Fruit fly (Drosophila melanogaster): Measurements from ENCODE around the gene slp1.

The slp1 gene

DNA sequence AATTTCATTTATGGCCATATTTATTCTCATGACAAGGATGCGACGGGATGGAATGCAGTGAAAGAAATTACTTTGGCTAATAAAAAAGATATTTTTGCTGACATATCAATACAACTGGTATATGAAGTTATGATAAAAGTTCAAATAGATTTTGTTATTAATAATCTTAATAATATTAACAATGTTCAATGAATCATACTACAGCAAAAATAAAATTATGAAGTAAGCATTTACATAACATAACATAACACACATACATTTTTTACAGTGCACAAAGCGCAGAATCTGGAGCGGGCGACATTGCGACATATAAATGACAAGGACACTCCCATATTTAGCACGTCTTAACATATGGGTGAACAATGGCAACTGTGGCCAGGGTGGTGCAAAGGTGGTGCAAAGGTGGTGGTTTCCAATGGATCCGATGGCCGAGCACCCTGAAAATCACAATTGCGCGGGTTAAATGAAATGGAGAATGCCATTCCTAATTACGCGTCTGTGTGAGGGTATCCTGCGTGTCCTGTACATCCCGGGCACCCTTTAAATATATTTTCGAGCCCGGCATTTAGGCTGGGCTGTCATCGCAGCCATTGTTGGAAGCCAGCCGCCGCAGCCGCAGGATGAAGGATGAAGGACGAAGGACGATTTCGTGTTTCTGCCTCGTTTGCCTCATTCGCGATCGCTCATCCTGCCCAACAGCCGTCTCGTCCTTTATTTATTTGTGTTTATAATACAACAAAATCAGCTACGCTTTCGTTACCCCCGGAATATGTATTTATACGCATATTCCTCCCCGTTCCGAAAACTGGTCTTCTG lies 19.6 kb downstream of the slp1 start:
- TF ChIP-seq Jra (GFP tag; optimal IDR thresholded peaks at IDR 0.05), result no peak

DNA sequence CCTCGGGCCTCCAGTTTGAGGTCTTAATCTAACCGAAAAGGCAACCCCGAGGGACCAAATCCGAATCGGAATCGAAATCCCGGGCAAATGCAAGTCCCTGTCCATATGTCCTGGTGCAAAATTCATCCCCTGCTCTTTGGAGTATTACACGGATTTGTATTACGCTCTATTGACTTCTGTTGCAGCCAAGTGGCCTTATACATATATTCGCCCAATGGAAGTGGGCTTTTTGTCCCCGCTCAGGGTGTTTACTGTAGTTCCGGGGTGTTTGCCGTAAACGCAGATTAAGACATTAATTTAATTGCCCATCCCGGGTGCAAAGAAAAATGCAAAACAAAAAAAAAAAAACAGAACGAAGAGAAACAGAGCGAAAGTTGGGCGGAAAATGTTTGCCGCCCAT lies 21.0 kb downstream of the slp1 start:
- TF ChIP-seq N (GFP tag; optimal IDR thresholded peaks at IDR 0.05) (no peak), woc (GFP tag; optimal IDR thresholded peaks at IDR 0.05) (no peak)

dm6 chr2L:3847908-3848307 lies 22.4 kb downstream of the slp1 start:
- TF ChIP-seq woc (GFP tag; optimal IDR thresholded peaks at IDR 0.05) (no peak), fru (GFP tag; optimal IDR thresholded peaks at IDR 0.05) (no peak), HLH106 (tag; optimal IDR thresholded peaks at IDR 0.05) (peak; percentile 18), Vsx2 (GFP tag; optimal IDR thresholded peaks at IDR 0.05; ENCODE audit: partially characterized antibody) (no peak)

dm6 chr2L:3851308-3851707 lies 25.8 kb downstream of the slp1 start:
- TF ChIP-seq Dfd (GFP tag; optimal IDR thresholded peaks at IDR 0.05), result no peak
- TF ChIP-seq jim (GFP tag; optimal IDR thresholded peaks at IDR 0.05), result no peak
- TF ChIP-seq sage (GFP tag; optimal IDR thresholded peaks at IDR 0.05), result no peak
- TF ChIP-seq dsf (GFP tag; optimal IDR thresholded peaks at IDR 0.05; ENCODE audit: borderline replicate concordance), result no peak
- TF ChIP-seq HLH106 (tag; optimal IDR thresholded peaks at IDR 0.05), result no peak
- no peak for TF ChIP-seq Sp1 (GFP tag; optimal IDR thresholded peaks at IDR 0.05)
- no peak for TF ChIP-seq Hnf4 (GFP tag; optimal IDR thresholded peaks at IDR 0.05)
- TF ChIP-seq ey (GFP tag; optimal IDR thresholded peaks at IDR 0.05), result no peak
- TF ChIP-seq sv (GFP tag; optimal IDR thresholded peaks at IDR 0.05), result no peak
- no peak for TF ChIP-seq Abd-B (GFP tag; optimal IDR thresholded peaks at IDR 0.05)
- TF ChIP-seq dmrt93B (GFP tag; optimal IDR thresholded peaks at IDR 0.05), result no peak
- TF ChIP-seq CG32264 (GFP tag; optimal IDR thresholded peaks at IDR 0.05), result no peak
- TF ChIP-seq N (GFP tag; optimal IDR thresholded peaks at IDR 0.05), result no peak
- TF ChIP-seq fru (GFP tag; optimal IDR thresholded peaks at IDR 0.05), result no peak
- TF ChIP-seq Jra (GFP tag; optimal IDR thresholded peaks at IDR 0.05), result no peak
- TF ChIP-seq psq (GFP tag; optimal IDR thresholded peaks at IDR 0.05), result no peak
- no peak for TF ChIP-seq dl (GFP tag; optimal IDR thresholded peaks at IDR 0.05; ENCODE audit: insufficient read depth in 1 of 2, partially characterized antibody in 2 of 2)
- no peak for TF ChIP-seq brk (GFP tag; optimal IDR thresholded peaks at IDR 0.05)
- no peak for TF ChIP-seq Mio (GFP tag; optimal IDR thresholded peaks at IDR 0.05)
- no peak for TF ChIP-seq OdsH (GFP tag; optimal IDR thresholded peaks at IDR 0.05)

DNA sequence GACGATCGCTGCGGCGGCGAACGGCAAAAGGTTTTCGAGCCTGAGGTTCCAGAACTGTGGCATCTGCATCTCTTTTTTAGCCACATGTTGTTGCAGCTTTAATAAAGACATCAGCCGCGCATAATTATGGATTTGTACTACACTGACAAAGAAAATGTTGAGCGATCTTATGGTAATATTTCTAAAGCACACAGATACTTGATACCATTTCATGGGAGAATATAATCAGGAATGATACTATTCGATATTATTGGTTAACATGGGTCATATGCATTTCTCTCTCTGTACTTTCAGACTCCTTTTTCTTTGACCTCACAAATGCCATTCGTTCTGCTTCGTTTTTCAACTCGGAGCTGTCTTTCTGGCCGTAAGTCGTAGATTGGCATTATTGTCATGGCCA lies 26.6 kb downstream of the slp1 start:
- TF ChIP-seq pan (optimal IDR thresholded peaks at IDR 0.05) (no peak), CG32264 (GFP tag; optimal IDR thresholded peaks at IDR 0.05) (no peak), lola (GFP tag; optimal IDR thresholded peaks at IDR 0.05) (no peak), psq (GFP tag; optimal IDR thresholded peaks at IDR 0.05) (no peak), usp (GFP tag; optimal IDR thresholded peaks at IDR 0.05) (no peak), br (GFP tag; optimal IDR thresholded peaks at IDR 0.05) (no peak), CG9705 (GFP tag; optimal IDR thresholded peaks at IDR 0.05) (no peak), Vsx2 (GFP tag; optimal IDR thresholded peaks at IDR 0.05; ENCODE audit: partially characterized antibody) (no peak), dmrt93B (GFP tag; optimal IDR thresholded peaks at IDR 0.05) (no peak), Hr83 (GFP tag; optimal IDR thresholded peaks at IDR 0.05; ENCODE audit: poor library complexity, severe bottlenecking) (no peak), HLH106 (tag; optimal IDR thresholded peaks at IDR 0.05) (peak; percentile 36), OdsH (GFP tag; optimal IDR thresholded peaks at IDR 0.05) (no peak), Hnf4 (GFP tag; optimal IDR thresholded peaks at IDR 0.05) (peak; percentile 7), h (GFP tag; optimal IDR thresholded peaks at IDR 0.05) (peak; percentile 28), brk (GFP tag; optimal IDR thresholded peaks at IDR 0.05) (no peak), foxo (GFP tag; optimal IDR thresholded peaks at IDR 0.05) (peak in 1 of 2 experiments; percentile 35), Rel (GFP tag; optimal IDR thresholded peaks at IDR 0.05) (no peak), Rel (tag; optimal IDR thresholded peaks at IDR 0.05) (no peak), Myc (optimal IDR thresholded peaks at IDR 0.05) (no peak), Mio (GFP tag; optimal IDR thresholded peaks at IDR 0.05) (no peak), fru (GFP tag; optimal IDR thresholded peaks at IDR 0.05) (peak; percentile 6), jim (GFP tag; optimal IDR thresholded peaks at IDR 0.05) (no peak), rgr (GFP tag; optimal IDR thresholded peaks at IDR 0.05) (peak; percentile 4), ey (GFP tag; optimal IDR thresholded peaks at IDR 0.05) (no peak)

Measured in whole organism, wandering third instar larva.